Fruit fly (Drosophila melanogaster) whole organism, embryonic: ENCODE measurements around the gene CG1273.

ENCODE experiments used
- Bdp1 ChIP-seq: fragments of 200-800 bp; sonication (Bioruptor generic); optimal IDR thresholded peaks from 3 replicates; lab custom pipeline; 2016; ENCODE audit warnings: missing biosample characterization, missing genetic modification characterization
- CG11085 ChIP-seq: fragments of 200-800 bp; sonication (Bioruptor generic); IDR thresholded peaks from 2 replicates; pipeline ENCODE4 v1.3.6; 2022; ENCODE audit warnings: missing biosample characterization, missing genetic modification characterization
- CG11093 ChIP-seq: fragments of 200-800 bp; sonication (Bioruptor generic); IDR thresholded peaks from 3 replicates; pipeline ENCODE4 v1.3.6; 2022; ENCODE audit warnings: missing biosample characterization, missing genetic modification characterization
- CG11456 ChIP-seq: fragments of 200-800 bp; sonication (Bioruptor generic); IDR thresholded peaks from 3 replicates; pipeline ENCODE4 v1.3.6; 2022; ENCODE audit warnings: missing biosample characterization, missing genetic modification characterization
- CG12769 ChIP-seq: fragments of 200-800 bp; sonication (Bioruptor generic); optimal IDR thresholded peaks from 2 replicates; lab custom pipeline; 2019; ENCODE audit warnings: missing biosample characterization, mild to moderate bottlenecking, missing genetic modification characterization, moderate library complexity
- CG13287 ChIP-seq: fragments of 200-800 bp; sonication (Bioruptor generic); IDR thresholded peaks from 2 replicates; pipeline ENCODE4 v1.3.6; 2022; ENCODE audit warnings: missing biosample characterization, missing genetic modification characterization; ENCODE audit not compliant: partially characterized antibody
- CG15011 ChIP-seq: fragments of 200-800 bp; sonication (Bioruptor generic); optimal IDR thresholded peaks from 3 replicates; lab custom pipeline; 2018; ENCODE audit warnings: missing biosample characterization, mild to moderate bottlenecking, missing genetic modification characterization
- CG15479 ChIP-seq: fragments of 200-800 bp; sonication (Bioruptor generic); optimal IDR thresholded peaks from 3 replicates; lab custom pipeline; 2019; ENCODE audit warnings: missing biosample characterization, mild to moderate bottlenecking, missing genetic modification characterization, moderate library complexity
- CG1602 ChIP-seq: fragments of 200-800 bp; sonication (Bioruptor generic); optimal IDR thresholded peaks from 3 replicates; lab custom pipeline; 2016; ENCODE audit warnings: missing biosample characterization, missing genetic modification characterization
- CG16779 ChIP-seq: fragments of 200-800 bp; sonication (Bioruptor generic); IDR thresholded peaks from 2 replicates; pipeline ENCODE4 v1.3.6; 2022; ENCODE audit warnings: missing biosample characterization, missing genetic modification characterization
- CG16815 ChIP-seq: fragments of 200-800 bp; sonication (Bioruptor generic); optimal IDR thresholded peaks from 3 replicates; lab custom pipeline; 2017; ENCODE audit warnings: missing biosample characterization, mild to moderate bottlenecking, missing genetic modification characterization
- CG16863 ChIP-seq: fragments of 200-800 bp; sonication (Bioruptor generic); optimal IDR thresholded peaks from 3 replicates; lab custom pipeline; 2016; ENCODE audit warnings: missing biosample characterization, missing genetic modification characterization
- CG17359 ChIP-seq: fragments of 200-800 bp; sonication (Bioruptor generic); optimal IDR thresholded peaks from 3 replicates; lab custom pipeline; 2018; ENCODE audit warnings: missing biosample characterization, mild to moderate bottlenecking, missing genetic modification characterization, moderate library complexity
- CG17829 ChIP-seq: fragments of 200-800 bp; optimal IDR thresholded peaks from 2 replicates; lab custom pipeline; 2019; ENCODE audit warnings: missing biosample characterization, mild to moderate bottlenecking, missing genetic modification characterization, moderate library complexity
- CG17912 ChIP-seq: fragments of 200-800 bp; sonication (Bioruptor generic); optimal IDR thresholded peaks from 2 replicates; lab custom pipeline; 2018; ENCODE audit warnings: missing biosample characterization, mild to moderate bottlenecking, missing genetic modification characterization
- CG2712 ChIP-seq: fragments of 200-800 bp; optimal IDR thresholded peaks from 3 replicates; lab custom pipeline; 2019; ENCODE audit warnings: missing biosample characterization, mild to moderate bottlenecking, missing genetic modification characterization, moderate library complexity
- CG3281 ChIP-seq: fragments of 200-800 bp; sonication (Bioruptor generic); optimal IDR thresholded peaks from 3 replicates; lab custom pipeline; 2017; ENCODE audit warnings: missing biosample characterization, mild to moderate bottlenecking, missing genetic modification characterization
- CG3995 ChIP-seq: fragments of 200-800 bp; sonication (Bioruptor generic); optimal IDR thresholded peaks from 3 replicates; lab custom pipeline; 2016; ENCODE audit warnings: missing biosample characterization, missing genetic modification characterization
- CG4328 ChIP-seq: fragments of 200-800 bp; sonication (Bioruptor generic); optimal IDR thresholded peaks from 3 replicates; lab custom pipeline; 2017; ENCODE audit warnings: missing biosample characterization, missing genetic modification reagents, missing genetic modification characterization
- CG4854 ChIP-seq: fragments of 200-800 bp; sonication (Bioruptor generic); optimal IDR thresholded peaks from 2 replicates; lab custom pipeline; 2016; ENCODE audit warnings: missing biosample characterization, missing genetic modification characterization, inconsistent platforms
- CG8089 ChIP-seq: fragments of 200-800 bp; sonication (Bioruptor generic); optimal IDR thresholded peaks from 3 replicates; lab custom pipeline; 2016; ENCODE audit warnings: missing biosample characterization, missing genetic modification characterization
- Camta ChIP-seq: fragments of 200-800 bp; sonication (Bioruptor generic); optimal IDR thresholded peaks from 2 replicates; lab custom pipeline; 2016; ENCODE audit warnings: missing biosample characterization, missing genetic modification characterization
- D19B ChIP-seq: fragments of 200-800 bp; sonication (Bioruptor generic); optimal IDR thresholded peaks from 2 replicates; lab custom pipeline; 2017; ENCODE audit warnings: missing biosample characterization, mild to moderate bottlenecking, missing genetic modification characterization
- Dbx ChIP-seq: fragments of 200-800 bp; sonication (Bioruptor generic); IDR thresholded peaks from 3 replicates; pipeline ENCODE4 v1.3.6; 2022; ENCODE audit warnings: missing biosample characterization, missing genetic modification characterization
- Dek ChIP-seq: fragments of 200-800 bp; sonication (Bioruptor generic); optimal IDR thresholded peaks from 3 replicates; lab custom pipeline; 2019; ENCODE audit warnings: missing biosample characterization, mild to moderate bottlenecking, missing genetic modification characterization, moderate library complexity
- H15 ChIP-seq: fragments of 200-800 bp; sonication (Bioruptor generic); IDR thresholded peaks from 3 replicates; pipeline ENCODE4 v1.3.6; 2022; ENCODE audit warnings: missing biosample characterization, missing genetic modification characterization
- Hr3 ChIP-seq: fragments of 200-800 bp; sonication (Bioruptor generic); optimal IDR thresholded peaks from 3 replicates; lab custom pipeline; 2016; ENCODE audit warnings: missing biosample characterization, missing genetic modification characterization
- MBD-R2 ChIP-seq: fragments of 200-800 bp; sonication (Bioruptor generic); IDR thresholded peaks from 2 replicates; pipeline ENCODE4 v1.3.6; 2022; ENCODE audit warnings: missing biosample characterization, missing genetic modification characterization
- MTF-1 ChIP-seq: fragments of 200-800 bp; sonication (Bioruptor generic); optimal IDR thresholded peaks from 2 replicates; lab custom pipeline; 2018; ENCODE audit warnings: missing biosample characterization, mild to moderate bottlenecking, missing genetic modification characterization, borderline replicate concordance
- Myb ChIP-seq: fragments of 200-800 bp; sonication (Bioruptor generic); optimal IDR thresholded peaks from 2 replicates; lab custom pipeline; 2016; ENCODE audit warnings: missing biosample characterization, missing genetic modification characterization
- NC2α ChIP-seq: fragments of 200-800 bp; sonication (Bioruptor generic); optimal IDR thresholded peaks from 2 replicates; lab custom pipeline; 2016; ENCODE audit warnings: missing biosample characterization, missing genetic modification characterization
- Nf-YC ChIP-seq: fragments of 200-800 bp; optimal IDR thresholded peaks from 3 replicates; lab custom pipeline; 2019; ENCODE audit warnings: missing biosample characterization, mild to moderate bottlenecking, missing genetic modification characterization, moderate library complexity
- Oli ChIP-seq: fragments of 200-800 bp; sonication (Bioruptor generic); optimal IDR thresholded peaks from 2 replicates; lab custom pipeline; 2018; ENCODE audit warnings: missing biosample characterization, mild to moderate bottlenecking, missing genetic modification characterization, moderate library complexity
- Opbp ChIP-seq: fragments of 200-800 bp; sonication (Bioruptor generic); IDR thresholded peaks from 3 replicates; pipeline ENCODE4 v1.3.6; 2022; ENCODE audit warnings: missing biosample characterization, missing genetic modification characterization; ENCODE audit not compliant: partially characterized antibody
- Pdp1 ChIP-seq, 2 experiments: fragments of 200-800 bp; sonication (Bioruptor generic); optimal IDR thresholded peaks; 3 replicates each; lab custom pipeline; 2016; ENCODE audit warnings: missing biosample characterization in 2 of 2, missing genetic modification characterization in 2 of 2, mild to moderate bottlenecking in 1 of 2, moderate library complexity in 1 of 2
- bcd ChIP-seq: fragments of 200-800 bp; sonication (Bioruptor generic); optimal IDR thresholded peaks from 2 replicates; lab custom pipeline; 2017; ENCODE audit warnings: missing biosample characterization, mild to moderate bottlenecking, missing genetic modification characterization
- cas ChIP-seq: fragments of 200-800 bp; sonication (Bioruptor generic); IDR thresholded peaks from 2 replicates; pipeline ENCODE4 v1.3.6; 2022; ENCODE audit warnings: missing biosample characterization, missing genetic modification characterization
- dan ChIP-seq: fragments of 200-800 bp; sonication (Bioruptor generic); IDR thresholded peaks from 2 replicates; pipeline ENCODE4 v1.3.6; 2022; ENCODE audit warnings: missing biosample characterization, missing genetic modification characterization
- ems ChIP-seq: fragments of 200-800 bp; sonication (Bioruptor generic); optimal IDR thresholded peaks from 3 replicates; lab custom pipeline; 2016; ENCODE audit warnings: missing biosample characterization, missing genetic modification characterization
- ewg ChIP-seq: fragments of 200-800 bp; sonication (Bioruptor generic); optimal IDR thresholded peaks from 3 replicates; lab custom pipeline; 2017; ENCODE audit warnings: mild to moderate bottlenecking, missing biosample characterization, missing genetic modification reagents, missing genetic modification characterization
- exex ChIP-seq: fragments of 200-800 bp; sonication (Bioruptor generic); optimal IDR thresholded peaks from 4 replicates; lab custom pipeline; 2018; ENCODE audit warnings: missing biosample characterization, mild to moderate bottlenecking, missing genetic modification characterization, moderate library complexity
- lmd ChIP-seq: fragments of 200-800 bp; sonication (Bioruptor generic); IDR thresholded peaks from 2 replicates; pipeline ENCODE4 v1.3.6; 2022; ENCODE audit warnings: missing biosample characterization, missing genetic modification characterization
- nom ChIP-seq: fragments of 200-800 bp; sonication (Bioruptor generic); optimal IDR thresholded peaks from 2 replicates; lab custom pipeline; 2017; ENCODE audit warnings: missing biosample characterization, missing genetic modification characterization, mild to moderate bottlenecking, moderate library complexity, missing genetic modification reagents
- oc ChIP-seq: fragments of 200-800 bp; sonication (Bioruptor generic); optimal IDR thresholded peaks from 2 replicates; lab custom pipeline; 2018; ENCODE audit warnings: missing biosample characterization, mild to moderate bottlenecking, missing genetic modification characterization, moderate library complexity
- otp ChIP-seq: fragments of 200-800 bp; sonication (Bioruptor generic); IDR thresholded peaks from 3 replicates; pipeline ENCODE4, ENCODE4 v1.3.6; 2022; ENCODE audit warnings: missing biosample characterization, missing genetic modification characterization
- ranshi ChIP-seq: fragments of 200-800 bp; sonication (Bioruptor generic); IDR thresholded peaks from 2 replicates; pipeline ENCODE4 v1.3.6; 2022; ENCODE audit warnings: missing biosample characterization, missing genetic modification characterization
- sc ChIP-seq, 3 experiments: fragments of >200 bp in 2 of 3; fragments of 200-800 bp in 1 of 3; sonication (Bioruptor generic) in 1 of 3; optimal IDR thresholded peaks; 2 replicates in 2 of 3; 3 replicates in 1 of 3; lab custom pipeline; 2017; ENCODE audit warnings: mild to moderate bottlenecking in 1 of 3, missing biosample characterization in 1 of 3, missing genetic modification characterization in 1 of 3, missing genetic modification reagents in 1 of 3
- sd ChIP-seq: fragments of 200-800 bp; sonication (Bioruptor generic); optimal IDR thresholded peaks from 3 replicates; lab custom pipeline; 2018; ENCODE audit warnings: missing biosample characterization, mild to moderate bottlenecking, missing genetic modification characterization, moderate library complexity
- sob ChIP-seq: fragments of 200-800 bp; sonication (Bioruptor generic); IDR thresholded peaks from 2 replicates; pipeline ENCODE4 v1.3.6; 2022; ENCODE audit warnings: missing biosample characterization, missing genetic modification characterization
- zen2 ChIP-seq: fragments of 200-800 bp; sonication (Bioruptor generic); IDR thresholded peaks from 3 replicates; pipeline ENCODE4 v1.3.6; 2022; ENCODE audit warnings: missing biosample characterization, missing genetic modification characterization; ENCODE audit not compliant: partially characterized antibody

The CG1273 gene

dm6 chr3L:4313299-4313698, 49.8 kb downstream of the CG1273 start, which contains the start of gene Claspin (continued):
- no peak for TF ChIP-seq CG15011 (GFP tag; lab: Kevin White, UChicago)
- peak; percentile 45 for TF ChIP-seq Dek (tag; lab: Kevin White, UChicago)
- TF ChIP-seq CG17359 = peak; percentile 11
- TF ChIP-seq ems (GFP tag; lab: Kevin White, UChicago) = peak; percentile 49
- TF ChIP-seq Nf-YC = peak; percentile 9
- TF ChIP-seq oc (tag; lab: Kevin White, UChicago) = no peak
- no peak for TF ChIP-seq CG15479 (GFP tag; lab: Kevin White, UChicago)
- no peak for TF ChIP-seq MTF-1 (GFP tag; lab: Kevin White, UChicago)
- TF ChIP-seq CG1602 (GFP tag; lab: Kevin White, UChicago) = peak; percentile 27
- peak; percentile 20; the same call in 1 of the 3 replicates for TF ChIP-seq CG11456 (GFP tag; lab: Robert Waterston, UW)
- TF ChIP-seq sob (GFP tag; lab: Robert Waterston, UW) = peak; percentile 80
- TF ChIP-seq nom (GFP tag; lab: Kevin White, UChicago) = no peak
- TF ChIP-seq bcd (GFP tag; lab: Kevin White, UChicago) = peak; percentile 26
- peak; percentile 60 for TF ChIP-seq CG12769 (tag; lab: Kevin White, UChicago)
- peak; percentile 45 for TF ChIP-seq CG2712 (tag; lab: Kevin White, UChicago)
- TF ChIP-seq CG16779 (GFP tag; lab: Robert Waterston, UW) = 0 out of 2 replicates have a peak, but pooled peaks have one; percentile 2
- TF ChIP-seq CG11093 (GFP tag; lab: Robert Waterston, UW) = no peak
- TF ChIP-seq Bdp1 (GFP tag; lab: Kevin White, UChicago) = peak; percentile 39
- no peak for TF ChIP-seq NC2α
- TF ChIP-seq ranshi = 0 out of 2 replicates have a peak, but pooled peaks have one; percentile 11
- TF ChIP-seq CG16815 (GFP tag; lab: Kevin White, UChicago) = peak; percentile 33
- TF ChIP-seq zen2 (GFP tag; lab: Robert Waterston, UW) = no peak
- peak; percentile 36 for TF ChIP-seq Camta
- TF ChIP-seq Pdp1 (GFP tag; optimal IDR thresholded peaks at IDR 0.05; lab: Kevin White, UChicago) = peak in 1 of 2 experiments; percentile 37
- peak; percentile 26; the same call in 1 of the 3 replicates for TF ChIP-seq Dbx
- TF ChIP-seq CG8089 (GFP tag; lab: Kevin White, UChicago) = peak; percentile 33
- TF ChIP-seq CG13287 = peak; percentile 66
- no peak for TF ChIP-seq ewg (GFP tag; lab: Kevin White, UChicago)
- TF ChIP-seq CG11085 (GFP tag; lab: Robert Waterston, UW) = no peak
- TF ChIP-seq Opbp (GFP tag; lab: Robert Waterston, UW) = peak; percentile 49; the same call in 1 of the 3 replicates
- peak; percentile 19 for TF ChIP-seq CG17829
- peak; percentile 45 for TF ChIP-seq Hr3 (GFP tag; lab: Kevin White, UChicago)
- peak; percentile 86 for TF ChIP-seq MBD-R2 (GFP tag; lab: Robert Waterston, UW)
- TF ChIP-seq sd (tag; lab: Kevin White, UChicago) = no peak
- TF ChIP-seq CG3995 (GFP tag; lab: Kevin White, UChicago) = no peak
- TF ChIP-seq CG4328 (GFP tag; lab: Kevin White, UChicago) = no peak
- no peak for TF ChIP-seq dan (GFP tag; lab: Robert Waterston, UW)
- no peak for TF ChIP-seq CG3281 (GFP tag; lab: Kevin White, UChicago)
- TF ChIP-seq CG4854 (GFP tag; lab: Kevin White, UChicago) = peak; percentile 5
- no peak for TF ChIP-seq sc (optimal IDR thresholded peaks at IDR 0.05; lab: Kevin White, UChicago)
- TF ChIP-seq sc (GFP tag; optimal IDR thresholded peaks at IDR 0.05; lab: Kevin White, UChicago) = no peak
- TF ChIP-seq lmd = peak; percentile 5; the same call in 1 of the 2 replicates
- TF ChIP-seq CG17912 (GFP tag; lab: Kevin White, UChicago) = peak; percentile 54
- TF ChIP-seq exex (tag; lab: Kevin White, UChicago) = peak; percentile 14
- TF ChIP-seq H15 (GFP tag; lab: Robert Waterston, UW) = no peak; the same call in 2 of the 3 replicates
- TF ChIP-seq D19B (GFP tag; lab: Kevin White, UChicago) = no peak
- peak; percentile 57 for TF ChIP-seq Myb (GFP tag; lab: Kevin White, UChicago)
- TF ChIP-seq cas = no peak; the same call in 1 of the 2 replicates
- no peak for TF ChIP-seq Oli (tag; lab: Kevin White, UChicago)
- no peak for TF ChIP-seq otp (GFP tag; lab: Robert Waterston, UW)
- peak; percentile 5 for TF ChIP-seq CG16863 (GFP tag; lab: Kevin White, UChicago)
